Fruit fly (Drosophila melanogaster) whole organism, adult: ENCODE results near the gene beta'COP.

Source experiments
- CG11617 ChIP-seq: fragments of 200-800 bp; sonication (Bioruptor generic); optimal IDR thresholded peaks from 2 replicates; lab custom pipeline; 2017; ENCODE audit warnings: mild to moderate bottlenecking, missing biosample characterization, missing genetic modification reagents, missing genetic modification characterization
- CG12768 ChIP-seq: fragments of 200-800 bp; sonication (Bioruptor generic); optimal IDR thresholded peaks from 2 replicates; lab custom pipeline; 2017; ENCODE audit warnings: missing biosample characterization, missing genetic modification characterization, mild to moderate bottlenecking, moderate library complexity, missing genetic modification reagents
- CG14711 ChIP-seq: fragments of 200-800 bp; sonication (Bioruptor generic); optimal IDR thresholded peaks from 2 replicates; lab custom pipeline; 2018; ENCODE audit warnings: missing biosample characterization, mild to moderate bottlenecking, missing genetic modification characterization, moderate library complexity
- CG1620 ChIP-seq: fragments of 200-800 bp; sonication (Bioruptor generic); optimal IDR thresholded peaks from 2 replicates; lab custom pipeline; 2016; ENCODE audit warnings: missing biosample characterization, missing genetic modification characterization
- CG33017 ChIP-seq: fragments of 200-800 bp; sonication (Bioruptor generic); optimal IDR thresholded peaks from 2 replicates; lab custom pipeline; 2018; ENCODE audit warnings: missing biosample characterization, mild to moderate bottlenecking, missing genetic modification characterization, moderate library complexity
- CG5204 ChIP-seq: fragments of 200-800 bp; sonication (Bioruptor generic); optimal IDR thresholded peaks from 2 replicates; lab custom pipeline; 2016; ENCODE audit warnings: missing biosample characterization, missing genetic modification characterization
- CG7045 ChIP-seq: fragments of 200-800 bp; sonication (Bioruptor generic); optimal IDR thresholded peaks from 2 replicates; lab custom pipeline; 2017; ENCODE audit warnings: missing biosample characterization, mild to moderate bottlenecking, missing genetic modification characterization
- CG7101 ChIP-seq: fragments of 200-800 bp; sonication (Bioruptor generic); optimal IDR thresholded peaks from 2 replicates; lab custom pipeline; 2018; ENCODE audit warnings: missing biosample characterization, mild to moderate bottlenecking, missing genetic modification characterization, moderate library complexity
- Clk ChIP-seq: fragments of 200-800 bp; sonication (Bioruptor generic); optimal IDR thresholded peaks from 2 replicates; lab custom pipeline; 2017; ENCODE audit warnings: missing biosample characterization, missing genetic modification characterization
- Crg-1 ChIP-seq: fragments of 200-800 bp; sonication (Bioruptor generic); optimal IDR thresholded peaks from 2 replicates; lab custom pipeline; 2016; ENCODE audit warnings: missing biosample characterization, missing genetic modification characterization
- Hr96 ChIP-seq: fragments of 200-800 bp; sonication (Bioruptor generic); optimal IDR thresholded peaks from 2 replicates; lab custom pipeline; 2016; ENCODE audit warnings: missing biosample characterization, missing genetic modification characterization
- Mnt ChIP-seq: fragments of 200-800 bp; sonication (Bioruptor generic); optimal IDR thresholded peaks from 2 replicates; lab custom pipeline; 2016; ENCODE audit warnings: missing biosample characterization, mild to moderate bottlenecking, missing genetic modification characterization
- bab1 ChIP-seq: fragments of 200-800 bp; sonication (Bioruptor generic); optimal IDR thresholded peaks from 3 replicates; lab custom pipeline; 2019; ENCODE audit warnings: missing biosample characterization, mild to moderate bottlenecking, missing genetic modification characterization, moderate library complexity
- cic ChIP-seq: fragments of 200-800 bp; sonication (Bioruptor generic); optimal IDR thresholded peaks from 2 replicates; lab custom pipeline; 2017; ENCODE audit warnings: missing biosample characterization, mild to moderate bottlenecking, missing genetic modification characterization, moderate library complexity
- cnc ChIP-seq, 2 experiments: fragments of >200 bp; optimal IDR thresholded peaks; 2 replicates each; lab custom pipeline; 2017
- kay ChIP-seq: fragments of 200-800 bp; sonication (Bioruptor generic); peaks from one replicate; lab custom pipeline; 2016; ENCODE audit warnings: missing biosample characterization, missing genetic modification characterization, borderline replicate concordance
- ovo ChIP-seq: fragments of 200-800 bp; sonication (Bioruptor generic); optimal IDR thresholded peaks from 2 replicates; lab custom pipeline; 2016; ENCODE audit warnings: missing biosample characterization, missing genetic modification characterization
- pad ChIP-seq: fragments of 200-800 bp; sonication (Bioruptor generic); optimal IDR thresholded peaks from 3 replicates; lab custom pipeline; 2017; ENCODE audit warnings: missing biosample characterization, missing genetic modification characterization, mild to moderate bottlenecking, moderate library complexity, missing genetic modification reagents
- tj ChIP-seq: fragments of 200-800 bp; sonication (Bioruptor generic); optimal IDR thresholded peaks from 3 replicates; lab custom pipeline; 2017; ENCODE audit warnings: missing biosample characterization, mild to moderate bottlenecking, missing genetic modification characterization, moderate library complexity
- toe ChIP-seq: fragments of 200-800 bp; sonication (Bioruptor generic); optimal IDR thresholded peaks from 2 replicates; lab custom pipeline; 2016; ENCODE audit warnings: missing biosample characterization, missing genetic modification characterization

The beta'COP gene

DNA sequence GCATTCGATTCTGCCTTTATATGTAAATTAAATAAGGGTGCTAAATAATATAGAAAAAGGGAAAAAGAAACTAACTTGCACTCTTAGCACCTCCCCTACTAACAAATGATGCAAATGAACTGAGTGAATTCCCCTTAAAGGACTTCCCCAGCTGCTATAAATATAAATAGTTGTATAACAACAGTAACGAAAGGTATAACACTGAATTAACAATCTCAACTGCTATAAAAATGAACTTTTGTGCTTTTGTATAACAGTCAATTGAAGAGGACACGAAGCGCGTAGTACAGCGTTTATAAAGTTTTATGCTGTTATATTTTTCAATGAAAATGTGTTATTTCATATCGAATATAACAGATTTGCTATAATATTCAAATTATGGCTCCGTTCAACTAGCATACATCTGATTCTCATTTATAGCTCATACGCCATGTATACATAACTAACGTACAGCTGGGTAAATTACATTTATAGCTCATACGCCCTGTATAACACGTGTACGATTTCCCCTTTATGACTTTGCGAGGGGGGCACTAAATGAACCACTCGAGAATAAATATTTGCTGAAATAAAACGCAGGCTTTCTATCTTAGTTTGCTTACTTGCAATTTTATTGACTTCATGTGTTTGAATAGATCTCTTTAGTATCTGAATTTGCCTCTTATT lies 29.3 kb upstream of the beta'COP start:
- TF ChIP-seq Mnt (no peak), CG11617 (GFP tag; lab: Kevin White, UChicago) (no peak), CG33017 (tag; lab: Kevin White, UChicago) (no peak), CG7101 (tag; lab: Kevin White, UChicago) (peak; percentile 15), Crg-1 (GFP tag; lab: Kevin White, UChicago) (no peak), CG5204 (no peak), CG1620 (GFP tag; lab: Kevin White, UChicago) (no peak), CG14711 (tag; lab: Kevin White, UChicago) (no peak), pad (GFP tag; lab: Kevin White, UChicago) (peak; percentile 94), tj (GFP tag; lab: Kevin White, UChicago) (no peak), CG12768 (GFP tag; lab: Kevin White, UChicago) (no peak), kay (peak; percentile 38), toe (GFP tag; lab: Kevin White, UChicago) (no peak), bab1 (GFP tag; lab: Kevin White, UChicago) (no peak), CG7045 (no peak), cnc (optimal IDR thresholded peaks at IDR 0.05; lab: Kevin White, UChicago) (no peak), Hr96 (no peak)

DNA sequence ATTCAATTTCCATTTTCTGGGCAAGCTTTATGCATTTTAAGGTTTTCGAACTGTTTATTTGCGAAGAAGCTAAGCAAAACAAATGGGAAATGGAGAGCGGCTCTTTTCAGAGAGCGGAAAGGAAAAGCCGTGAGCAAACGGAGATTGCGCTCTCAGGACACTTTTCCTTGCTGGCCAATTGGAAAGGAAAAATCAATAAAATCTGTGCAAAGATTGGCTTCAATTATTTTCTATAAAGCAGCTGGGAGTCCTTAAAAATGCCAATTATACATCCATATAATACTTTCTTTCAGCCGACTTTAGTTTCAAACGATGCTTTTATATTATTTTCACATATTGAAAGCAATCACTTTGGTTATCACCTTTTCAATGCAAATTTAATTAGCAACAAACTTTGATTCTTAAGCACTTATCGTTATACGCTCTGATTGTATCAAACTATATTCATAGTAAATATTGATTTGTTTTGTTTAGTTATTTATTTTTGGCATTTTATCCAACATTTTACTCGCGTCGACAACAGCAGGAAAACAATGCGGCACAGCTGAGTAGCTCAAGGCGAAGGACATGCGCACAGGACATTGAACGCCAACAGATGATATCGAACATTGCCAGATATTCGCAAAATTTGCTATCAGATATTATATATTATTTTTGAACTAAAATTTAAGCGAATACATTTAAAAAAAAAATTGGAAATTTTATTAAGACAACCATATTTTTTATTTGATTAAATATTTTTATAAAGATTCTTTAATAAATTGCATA lies 23.9 kb upstream of the beta'COP start, which contains the start of gene CG9395:
Gene CG9395, minus strand, starts transcription at position 494 of the 768 bp plus-strand sequence.
- no peak for TF ChIP-seq CG7045
- no peak for TF ChIP-seq Crg-1 (GFP tag; lab: Kevin White, UChicago)
- TF ChIP-seq cic (GFP tag; lab: Kevin White, UChicago) = no peak
- no peak for TF ChIP-seq CG11617 (GFP tag; lab: Kevin White, UChicago)
- TF ChIP-seq cnc (optimal IDR thresholded peaks at IDR 0.05; lab: Kevin White, UChicago) = no peak
- TF ChIP-seq ovo (GFP tag; lab: Kevin White, UChicago) = no peak
- no peak for TF ChIP-seq Clk (GFP tag; lab: Kevin White, UChicago)
- TF ChIP-seq CG14711 (tag; lab: Kevin White, UChicago) = no peak
- TF ChIP-seq Hr96 = no peak
- no peak for TF ChIP-seq bab1 (GFP tag; lab: Kevin White, UChicago)
- no peak for TF ChIP-seq toe (GFP tag; lab: Kevin White, UChicago)
- no peak for TF ChIP-seq tj (GFP tag; lab: Kevin White, UChicago)

DNA sequence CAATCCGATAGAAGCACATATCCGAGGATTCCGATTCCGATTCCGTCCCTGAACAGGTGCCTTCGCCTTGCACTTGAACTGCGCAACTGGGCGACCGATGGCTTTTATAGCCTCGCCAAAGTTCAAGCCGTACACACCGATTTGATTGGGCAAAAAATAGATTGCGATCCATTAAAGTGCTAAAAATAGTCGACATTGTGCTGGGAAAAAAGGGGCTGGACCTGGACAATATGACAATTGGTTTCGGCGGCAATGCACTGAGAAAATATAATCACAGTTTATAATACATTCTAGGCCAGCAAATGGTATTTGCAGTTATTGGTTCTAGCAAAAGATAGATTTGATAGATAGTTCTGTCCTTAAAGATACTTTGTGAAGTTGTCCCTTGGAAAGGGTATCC lies 17.2 kb upstream of the beta'COP start, which contains the start of gene CG9377:
Gene CG9377, minus strand, starts transcription at position 101 of the 400 bp plus-strand sequence.
- no peak for TF ChIP-seq CG14711 (tag; lab: Kevin White, UChicago)
- TF ChIP-seq ovo (GFP tag; lab: Kevin White, UChicago) = no peak
- TF ChIP-seq tj (GFP tag; lab: Kevin White, UChicago) = no peak

DNA sequence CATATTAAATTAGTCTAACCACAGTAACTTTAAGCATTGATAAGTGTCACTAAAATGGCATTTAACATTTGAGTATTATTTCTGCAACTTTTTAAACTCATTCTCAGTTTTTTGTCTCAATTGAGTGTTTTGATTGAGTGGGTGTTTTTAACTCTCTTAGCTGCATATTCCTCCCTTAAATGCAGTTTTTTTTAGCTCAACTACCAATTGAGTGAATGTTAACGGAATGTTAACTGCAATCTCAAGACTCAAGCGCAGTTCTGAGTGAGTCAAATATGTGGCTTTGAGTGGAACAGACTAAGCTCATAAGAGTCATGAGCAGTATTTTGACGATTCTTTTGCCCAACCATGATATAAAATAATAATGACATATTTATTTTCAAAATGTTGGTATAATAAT lies 15.7 kb upstream of the beta'COP start:
- TF ChIP-seq Clk (GFP tag; lab: Kevin White, UChicago) (no peak), CG11617 (GFP tag; lab: Kevin White, UChicago) (no peak), kay (peak; percentile 52), Mnt (no peak)

DNA sequence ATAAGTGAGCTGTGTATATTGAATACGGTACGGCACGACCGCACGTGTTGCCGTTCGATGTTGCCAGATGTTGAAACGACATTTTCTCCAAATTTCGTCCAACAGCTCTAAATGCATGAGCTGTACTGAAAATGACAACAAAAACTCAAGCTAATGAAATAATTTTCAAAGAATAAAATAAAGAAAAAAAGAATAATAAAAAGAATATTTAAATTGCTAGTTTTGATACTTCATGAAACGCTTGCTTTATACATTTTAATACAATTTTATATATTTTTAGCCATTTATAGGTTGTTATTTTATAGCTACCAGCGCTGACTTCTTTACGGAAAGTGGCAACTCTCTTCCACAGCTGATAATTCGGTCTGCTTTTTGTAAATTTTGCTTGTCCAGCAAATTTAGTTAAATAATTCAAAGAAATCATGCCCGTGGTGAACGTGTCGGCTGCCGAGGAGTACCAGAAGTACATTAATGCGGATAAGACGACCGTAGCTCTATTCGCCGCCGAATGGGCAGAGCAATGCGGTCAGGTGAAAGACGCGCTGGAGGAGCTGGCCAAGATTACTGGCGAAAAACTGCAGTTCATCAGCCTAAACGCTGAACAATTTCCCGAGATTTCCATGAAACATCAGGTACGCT lies 12.5 kb upstream of the beta'COP start, which contains the start of the genes Nnp-1 and Grx3:
Gene Nnp-1, minus strand, starts transcription at position 81 of the 639 bp plus-strand sequence.
Gene Grx3, plus strand, starts transcription at position 339 of the 639 bp plus-strand sequence.
- TF ChIP-seq kay (no peak), cnc (optimal IDR thresholded peaks at IDR 0.05; lab: Kevin White, UChicago) (no peak), CG1620 (GFP tag; lab: Kevin White, UChicago) (peak; percentile 48), Hr96 (no peak), Crg-1 (GFP tag; lab: Kevin White, UChicago) (peak; percentile 40), CG14711 (tag; lab: Kevin White, UChicago) (peak; percentile 87), CG33017 (tag; lab: Kevin White, UChicago) (peak; percentile 68), CG12768 (GFP tag; lab: Kevin White, UChicago) (peak; percentile 48), bab1 (GFP tag; lab: Kevin White, UChicago) (peak; percentile 80), CG7045 (peak; percentile 72), CG11617 (GFP tag; lab: Kevin White, UChicago) (peak; percentile 68), Clk (GFP tag; lab: Kevin White, UChicago) (no peak), toe (GFP tag; lab: Kevin White, UChicago) (peak; percentile 54), CG7101 (tag; lab: Kevin White, UChicago) (peak; percentile 78), CG5204 (peak; percentile 16), pad (GFP tag; lab: Kevin White, UChicago) (peak; percentile 54), tj (GFP tag; lab: Kevin White, UChicago) (peak; percentile 98), cic (GFP tag; lab: Kevin White, UChicago) (peak; percentile 43), Mnt (peak; percentile 98), ovo (GFP tag; lab: Kevin White, UChicago) (peak; percentile 45)
